Worm (Caenorhabditis elegans) whole organism, L1 larva: ENCODE measurements around the gene fbxb-75.

Source experiments
- C04F5.9 ChIP-seq: sonication (generic microtip); optimal IDR thresholded peaks from 2 replicates; lab custom pipeline; 2016; ENCODE audit warnings: missing genetic modification characterization, missing compliant biosample characterization
- C16A3.4 ChIP-seq: fragments of 150-350 bp; optimal IDR thresholded peaks from 2 replicates; lab custom pipeline; 2014; ENCODE audit warnings: missing biosample characterization, missing genetic modification characterization
- Y116A8C.19 ChIP-seq: sonication (generic microtip); optimal IDR thresholded peaks from 2 replicates; lab custom pipeline; 2016; ENCODE audit warnings: missing compliant biosample characterization, missing genetic modification characterization, borderline replicate concordance
- ama-1 ChIP-seq: fragments of 150-350 bp; optimal IDR thresholded peaks from 2 replicates; lab custom pipeline; 2014
- blmp-1 ChIP-seq: fragments of 150-350 bp; optimal IDR thresholded peaks from 2 replicates; lab custom pipeline; 2014; ENCODE audit warnings: missing biosample characterization, missing genetic modification characterization
- ceh-88 ChIP-seq: fragments of 200-800 bp; sonication (Bioruptor generic); IDR thresholded peaks from 2 replicates; pipeline ENCODE4 v1.3.6; 2022; ENCODE audit warnings: missing genetic modification characterization, missing compliant biosample characterization
- dpl-1 ChIP-seq, 3 experiments: fragments of 150-350 bp in 2 of 3; sonication (generic microtip) in 1 of 3; optimal IDR thresholded peaks; 2 replicates each; lab custom pipeline; 2014 to 2017; ENCODE audit warnings: missing biosample characterization in 3 of 3, missing genetic modification characterization in 3 of 3, missing genetic modification reagents in 3 of 3
- efl-1 ChIP-seq, 4 experiments: fragments of 150-350 bp; optimal IDR thresholded peaks in 3 of 4; peaks in 1 of 4; 1 replicate in 1 of 4; 2 replicates in 3 of 4; lab custom pipeline; 2014; ENCODE audit warnings: missing biosample characterization in 2 of 4, missing genetic modification characterization in 2 of 4, missing genetic modification reagents in 2 of 4
- efl-3 ChIP-seq: fragments of 200-800 bp; sonication (Bioruptor generic); optimal IDR thresholded peaks from 2 replicates; lab custom pipeline; 2018; ENCODE audit warnings: mild to moderate bottlenecking, missing genetic modification characterization, missing compliant biosample characterization
- elt-3 ChIP-seq, 6 experiments: fragments of 150-350 bp in 1 of 6; sonication (generic microtip); optimal IDR thresholded peaks; 2 replicates each; lab custom pipeline; 2017 to 2018; ENCODE audit warnings: missing biosample characterization in 6 of 6, missing genetic modification characterization in 6 of 6, inconsistent platforms in 1 of 6
- grh-1 ChIP-seq: fragments of 200-800 bp; sonication (Bioruptor generic); IDR thresholded peaks from 2 replicates; pipeline ENCODE4 v1.3.6; 2022; ENCODE audit warnings: missing genetic modification reagents, missing genetic modification characterization, missing compliant biosample characterization
- hlh-4 ChIP-seq: sonication (generic microtip); optimal IDR thresholded peaks from 2 replicates; lab custom pipeline; 2016; ENCODE audit warnings: mild to moderate bottlenecking, missing genetic modification characterization, missing compliant biosample characterization
- isw-1 ChIP-seq: fragments of 200-800 bp; sonication (Bioruptor generic); IDR thresholded peaks from 2 replicates; pipeline ENCODE4 v1.3.6; 2022; ENCODE audit warnings: missing genetic modification characterization, missing compliant biosample characterization
- lin-13 ChIP-seq: fragments of 150-350 bp; optimal IDR thresholded peaks from 2 replicates; lab custom pipeline; 2014; ENCODE audit warnings: missing biosample characterization, missing genetic modification reagents, missing genetic modification characterization
- lin-14 ChIP-seq: fragments of 200-800 bp; sonication (Bioruptor generic); optimal IDR thresholded peaks from 2 replicates; lab custom pipeline; 2018; ENCODE audit warnings: mild to moderate bottlenecking, missing genetic modification characterization, moderate library complexity, missing compliant biosample characterization
- lin-35 ChIP-seq, 2 experiments: fragments of 150-350 bp; optimal IDR thresholded peaks; 2 replicates each; lab custom pipeline; 2014; ENCODE audit warnings: missing biosample characterization in 2 of 2, missing genetic modification characterization in 2 of 2, missing genetic modification reagents in 2 of 2
- lin-39 ChIP-seq: fragments of 150-350 bp; optimal IDR thresholded peaks from 2 replicates; lab custom pipeline; 2014; ENCODE audit warnings: missing biosample characterization, missing genetic modification reagents, missing genetic modification characterization
- lsy-2 ChIP-seq, 2 experiments: fragments of 150-350 bp; optimal IDR thresholded peaks; 2 replicates each; lab custom pipeline; 2014; ENCODE audit warnings: missing biosample characterization in 2 of 2, missing genetic modification characterization in 2 of 2
- mdl-1 ChIP-seq, 2 experiments: fragments of 150-350 bp; optimal IDR thresholded peaks; 2 replicates each; lab custom pipeline; 2014 to 2017; ENCODE audit warnings: missing biosample characterization in 2 of 2, missing genetic modification characterization in 2 of 2, inconsistent platforms in 1 of 2
- mef-2 ChIP-seq: fragments of 150-350 bp; optimal IDR thresholded peaks from 2 replicates; lab custom pipeline; 2014; ENCODE audit warnings: missing biosample characterization, missing genetic modification characterization
- mep-1 ChIP-seq: fragments of 150-350 bp; optimal IDR thresholded peaks from 2 replicates; lab custom pipeline; 2014; ENCODE audit warnings: missing biosample characterization, missing genetic modification characterization
- nhr-19 ChIP-seq: fragments of 200-800 bp; sonication (Bioruptor generic); conservative IDR thresholded peaks from 2 replicates; pipeline ENCODE4 v1.3.6; 2022; ENCODE audit warnings: missing genetic modification characterization, missing compliant biosample characterization
- nhr-237 ChIP-seq: fragments of 150-350 bp; optimal IDR thresholded peaks from 2 replicates; lab custom pipeline; 2014; ENCODE audit warnings: missing biosample characterization, missing genetic modification characterization
- nhr-28 ChIP-seq: fragments of 150-350 bp; optimal IDR thresholded peaks from 2 replicates; lab custom pipeline; 2014; ENCODE audit warnings: missing biosample characterization, missing genetic modification characterization
- nhr-47 ChIP-seq: sonication (generic microtip); optimal IDR thresholded peaks from 2 replicates; lab custom pipeline; 2016; ENCODE audit warnings: mild to moderate bottlenecking, missing genetic modification characterization, moderate library complexity, missing compliant biosample characterization
- nhr-71 ChIP-seq: sonication (generic microtip); optimal IDR thresholded peaks from 2 replicates; lab custom pipeline; 2016; ENCODE audit warnings: mild to moderate bottlenecking, missing genetic modification characterization, moderate library complexity, missing compliant biosample characterization
- nhr-85 ChIP-seq: sonication (generic microtip); peaks from one replicate; lab custom pipeline; 2016; ENCODE audit warnings: missing genetic modification characterization, inconsistent platforms, missing compliant biosample characterization
- nhr-90 ChIP-seq: sonication (generic microtip); optimal IDR thresholded peaks from 2 replicates; lab custom pipeline; 2016; ENCODE audit warnings: mild to moderate bottlenecking, missing genetic modification characterization, missing compliant biosample characterization; ENCODE audit not compliant: poor library complexity
- pag-3 ChIP-seq: sonication (generic microtip); optimal IDR thresholded peaks from 2 replicates; lab custom pipeline; 2017; ENCODE audit warnings: missing genetic modification characterization, mild to moderate bottlenecking, missing compliant biosample characterization, antibody characterized with exemption, borderline replicate concordance; ENCODE audit not compliant: insufficient read depth
- pqm-1 ChIP-seq: sonication (generic microtip); optimal IDR thresholded peaks from 3 replicates; lab custom pipeline; 2017; ENCODE audit warnings: missing biosample characterization, missing genetic modification characterization
- rnt-1 ChIP-seq: sonication (generic microtip); optimal IDR thresholded peaks from 2 replicates; lab custom pipeline; 2016; ENCODE audit warnings: mild to moderate bottlenecking, missing genetic modification characterization, moderate library complexity, missing compliant biosample characterization
- skn-1 ChIP-seq: fragments of 150-350 bp; optimal IDR thresholded peaks from 2 replicates; lab custom pipeline; 2014; ENCODE audit warnings: missing biosample characterization, missing genetic modification characterization
- snpc-4 ChIP-seq: fragments of 150-350 bp; optimal IDR thresholded peaks from 2 replicates; lab custom pipeline; 2014; ENCODE audit warnings: missing biosample characterization, missing genetic modification characterization
- snu-23 ChIP-seq: sonication (generic microtip); optimal IDR thresholded peaks from 2 replicates; lab custom pipeline; 2016; ENCODE audit warnings: missing genetic modification characterization, missing compliant biosample characterization
- swsn-7 ChIP-seq: sonication (generic microtip); optimal IDR thresholded peaks from 2 replicates; lab custom pipeline; 2016; ENCODE audit warnings: missing genetic modification characterization, missing compliant biosample characterization
- tbx-2 ChIP-seq: sonication (generic microtip); optimal IDR thresholded peaks from 2 replicates; lab custom pipeline; 2016; ENCODE audit warnings: missing genetic modification characterization, missing compliant biosample characterization
- unc-130 ChIP-seq: fragments of 150-350 bp; optimal IDR thresholded peaks from 2 replicates; lab custom pipeline; 2017; ENCODE audit warnings: missing biosample characterization, missing genetic modification characterization, inconsistent platforms
- unc-98 ChIP-seq: fragments of 200-800 bp; sonication (Bioruptor generic); IDR thresholded peaks from 2 replicates; pipeline ENCODE4 v1.3.6; 2022; ENCODE audit warnings: missing genetic modification characterization, missing compliant biosample characterization
- xbp-1 ChIP-seq: sonication (generic microtip); optimal IDR thresholded peaks from 2 replicates; lab custom pipeline; 2016; ENCODE audit warnings: missing genetic modification characterization, missing compliant biosample characterization
- zag-1 ChIP-seq: fragments of 150-350 bp; optimal IDR thresholded peaks from 2 replicates; lab custom pipeline; 2014; ENCODE audit warnings: missing biosample characterization, missing genetic modification characterization
- zip-4 ChIP-seq: fragments of 200-800 bp; sonication (Bioruptor generic); optimal IDR thresholded peaks from 2 replicates; lab custom pipeline; 2018; ENCODE audit warnings: mild to moderate bottlenecking, missing genetic modification characterization, moderate library complexity, missing compliant biosample characterization
- ztf-4 ChIP-seq: fragments of 150-350 bp; optimal IDR thresholded peaks from 2 replicates; lab custom pipeline; 2014; ENCODE audit warnings: missing biosample characterization, missing genetic modification characterization

The fbxb-75 gene

DNA sequence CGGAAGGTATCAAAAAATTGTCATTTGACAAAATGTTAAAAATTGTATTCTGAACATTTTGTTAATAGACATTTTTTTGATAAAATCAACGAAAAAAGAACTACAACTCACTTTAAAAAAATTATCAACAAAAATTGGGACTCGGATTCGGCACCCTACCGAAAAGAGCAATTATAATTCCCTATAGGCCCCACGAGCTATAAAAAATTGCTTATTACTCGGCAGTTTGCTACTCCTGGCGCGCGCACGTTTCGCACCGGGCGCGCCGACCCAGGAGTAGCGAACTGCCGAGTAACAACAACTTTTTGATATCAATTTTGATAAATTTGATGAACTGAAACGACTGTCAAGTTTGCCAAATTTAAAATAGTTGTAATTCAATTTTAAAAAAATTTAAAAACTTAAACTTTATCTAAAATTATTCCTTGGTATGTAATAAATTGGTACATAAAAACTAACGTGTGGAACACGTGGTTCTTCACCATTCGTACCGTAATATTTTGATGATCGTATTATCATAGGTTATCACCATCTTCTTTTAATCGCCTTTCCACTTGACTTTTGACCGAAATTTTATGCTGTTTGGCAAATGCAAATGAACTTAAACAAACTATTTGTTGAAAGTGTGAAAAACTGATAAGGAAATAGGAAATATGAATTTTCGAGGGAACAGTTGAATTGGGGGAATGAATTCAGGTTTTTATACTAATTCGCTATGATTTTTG is 34.5 kb upstream of the fbxb-75 start (continued):
- TF ChIP-seq zag-1 (tag; lab: Kevin White, UChicago) (no peak), lsy-2 (tag; optimal IDR thresholded peaks at IDR 0.05; lab: Kevin White, UChicago) (peak in 1 of 2 experiments; percentile 47), zip-4 (GFP tag; lab: Kevin White, UChicago) (no peak), nhr-47 (no peak), lin-35 (GFP tag; optimal IDR thresholded peaks at IDR 0.05; lab: Kevin White, UChicago) (peak in 1 of 2 experiments; percentile 43), nhr-19 (GFP tag; lab: Robert Waterston, UW) (peak; percentile 28), swsn-7 (tag; lab: Kevin White, UChicago) (no peak), snpc-4 (no peak), tbx-2 (tag; lab: Kevin White, UChicago) (no peak), efl-3 (no peak), hlh-4 (tag; lab: Kevin White, UChicago) (no peak)

DNA sequence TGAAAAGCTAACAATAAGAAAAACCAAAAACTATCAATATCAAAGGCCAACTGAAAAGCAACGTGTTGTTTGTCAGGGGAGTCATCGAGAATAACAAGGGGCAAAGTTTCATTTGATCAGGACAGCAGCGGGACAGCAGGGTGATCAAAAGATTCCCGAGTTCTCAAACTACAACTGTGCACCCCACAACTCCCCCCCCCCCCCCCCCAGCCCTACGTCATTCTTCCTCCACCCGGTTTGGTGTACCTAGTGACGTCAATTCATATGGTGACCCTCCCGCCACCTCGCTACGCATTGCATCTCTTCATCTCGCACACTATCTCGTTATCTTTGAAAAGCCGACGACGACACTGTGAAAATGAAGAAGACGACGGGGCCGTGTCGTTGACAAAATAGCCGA is 32.8 kb upstream of the fbxb-75 start:
- TF ChIP-seq zag-1 (tag; lab: Kevin White, UChicago): no peak
- peak; percentile 45 for TF ChIP-seq lin-14 (GFP tag; lab: Kevin White, UChicago)
- peak; percentile 30 for TF ChIP-seq nhr-71 (tag; lab: Kevin White, UChicago)
- no peak for TF ChIP-seq efl-1 (optimal IDR thresholded peaks at IDR 0.05; lab: Kevin White, UChicago)
- peak in 1 of 2 experiments; percentile 55 for TF ChIP-seq efl-1 (GFP tag; optimal IDR thresholded peaks at IDR 0.05 in 1 of 2; lab: Kevin White, UChicago)
- no peak for TF ChIP-seq Y116A8C.19 (tag; lab: Kevin White, UChicago)
- no peak for TF ChIP-seq pag-3
- TF ChIP-seq mdl-1 (tag; optimal IDR thresholded peaks at IDR 0.05; lab: Kevin White, UChicago): no peak
- peak; percentile 27; the same call in 1 of the 2 replicates for TF ChIP-seq nhr-19 (GFP tag; lab: Robert Waterston, UW)
- TF ChIP-seq nhr-85 (tag; lab: Kevin White, UChicago): peak; percentile 1
- no peak for TF ChIP-seq C04F5.9 (tag; lab: Kevin White, UChicago)

DNA sequence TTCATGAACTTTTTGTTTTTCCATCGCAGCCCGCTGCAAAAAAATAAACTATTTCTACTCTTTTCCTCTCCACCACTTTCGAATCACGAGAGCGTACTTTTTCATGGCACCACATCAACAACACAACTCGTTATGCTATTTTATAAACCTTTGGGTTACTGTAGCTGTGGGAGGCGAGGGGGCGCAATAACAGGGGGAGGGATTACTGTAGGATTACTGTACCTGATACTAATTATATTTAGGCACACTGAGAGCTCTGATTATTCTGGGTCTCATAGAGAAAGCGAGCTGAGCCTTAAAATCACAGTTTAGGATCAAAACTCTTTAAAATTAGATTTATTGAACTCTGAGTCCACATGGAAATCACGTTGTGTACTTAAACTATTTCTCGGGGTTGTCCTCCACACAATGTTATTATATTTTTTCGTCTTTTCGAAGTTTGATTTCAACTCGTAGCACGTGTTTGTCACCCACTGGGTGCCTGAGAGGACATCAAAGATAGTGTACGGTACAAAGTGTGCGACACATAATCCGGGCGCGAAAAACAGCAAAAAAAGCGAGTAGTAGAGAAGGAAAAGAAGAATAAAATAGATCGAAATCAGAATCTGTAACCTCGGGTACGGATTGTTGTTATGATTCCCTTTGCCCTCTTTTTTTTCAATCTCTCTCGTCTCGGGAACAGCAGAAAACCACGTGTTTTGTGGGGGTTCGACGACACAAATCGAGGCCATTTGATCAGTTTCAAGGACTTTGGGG is 31.6 kb upstream of the fbxb-75 start:
- peak; percentile 91 for TF ChIP-seq lin-14 (GFP tag; lab: Kevin White, UChicago)
- TF ChIP-seq rnt-1 (tag; lab: Kevin White, UChicago): peak; percentile 28
- no peak for TF ChIP-seq pqm-1 (tag; lab: Kevin White, UChicago)
- no peak for TF ChIP-seq snpc-4
- peak; percentile 98 for TF ChIP-seq nhr-85 (tag; lab: Kevin White, UChicago)
- no peak for TF ChIP-seq nhr-28 (tag; lab: Kevin White, UChicago)
- peak; percentile 54 for TF ChIP-seq C16A3.4
- TF ChIP-seq tbx-2 (tag; lab: Kevin White, UChicago): peak; percentile 25
- no peak for TF ChIP-seq mef-2 (tag; lab: Kevin White, UChicago)
- TF ChIP-seq nhr-71 (tag; lab: Kevin White, UChicago): peak; percentile 77
- TF ChIP-seq ama-1 (lab: Kevin White, UChicago): peak; percentile 36
- peak; percentile 50 for TF ChIP-seq nhr-19 (GFP tag; lab: Robert Waterston, UW)
- TF ChIP-seq mdl-1 (tag; optimal IDR thresholded peaks at IDR 0.05; lab: Kevin White, UChicago): peak in 1 of 2 experiments; percentile 89
- no peak for TF ChIP-seq nhr-237 (tag; lab: Kevin White, UChicago)
- TF ChIP-seq skn-1: no peak
- TF ChIP-seq elt-3 (tag; optimal IDR thresholded peaks at IDR 0.05; lab: Kevin White, UChicago): peak in 3 of 6 experiments; percentile 17 to 82 (median 33)
- no peak for TF ChIP-seq lin-39
- peak; percentile 80 for TF ChIP-seq snu-23 (GFP tag; lab: Kevin White, UChicago)
- TF ChIP-seq lin-35 (GFP tag; optimal IDR thresholded peaks at IDR 0.05; lab: Kevin White, UChicago): peak; percentile 17 to 68
- peak; percentile 81 for TF ChIP-seq blmp-1
- no peak for TF ChIP-seq unc-98 (GFP tag; lab: Robert Waterston, UW)
- peak; percentile 71 for TF ChIP-seq nhr-90 (tag; lab: Kevin White, UChicago)
- 0 out of 2 replicates have a peak, but pooled peaks have one; percentile 32 for TF ChIP-seq ceh-88 (GFP tag; lab: Robert Waterston, UW)
- TF ChIP-seq isw-1 (GFP tag; lab: Robert Waterston, UW): no peak
- TF ChIP-seq dpl-1 (GFP tag; optimal IDR thresholded peaks at IDR 0.05; lab: Kevin White, UChicago): peak; percentile 7 to 36 (median 9)
- peak; percentile 3 for TF ChIP-seq unc-130 (tag; lab: Kevin White, UChicago)
- peak in 1 of 2 experiments; percentile 62 for TF ChIP-seq lsy-2 (tag; optimal IDR thresholded peaks at IDR 0.05; lab: Kevin White, UChicago)
- no peak for TF ChIP-seq hlh-4 (tag; lab: Kevin White, UChicago)
- peak; percentile 44 for TF ChIP-seq nhr-47
- peak in 1 of 2 experiments; percentile 23 for TF ChIP-seq efl-1 (optimal IDR thresholded peaks at IDR 0.05; lab: Kevin White, UChicago)
- peak; percentile 37 to 93 for TF ChIP-seq efl-1 (GFP tag; optimal IDR thresholded peaks at IDR 0.05 in 1 of 2; lab: Kevin White, UChicago)
- peak; percentile 19 for TF ChIP-seq xbp-1
- 0 out of 2 replicates have a peak, but pooled peaks have one; percentile 29 for TF ChIP-seq grh-1
- peak; percentile 6 for TF ChIP-seq lin-13
- TF ChIP-seq mep-1: peak; percentile 45
- peak; percentile 30 for TF ChIP-seq ztf-4 (tag; lab: Kevin White, UChicago)
